Worm (Caenorhabditis elegans) whole organism, late embryonic: ENCODE results near the gene ZC13.1.

Experiments
- ama-1 ChIP-seq: fragments of 150-350 bp; optimal IDR thresholded peaks from 2 replicates; lab custom pipeline; 2014
- ceh-14 ChIP-seq: sonication (generic microtip); optimal IDR thresholded peaks from 2 replicates; lab custom pipeline; 2016; ENCODE audit warnings: missing genotype, missing genetic modification characterization, missing compliant biosample characterization
- ceh-31 ChIP-seq: sonication (generic microtip); optimal IDR thresholded peaks from 2 replicates; lab custom pipeline; 2016; ENCODE audit warnings: missing genetic modification characterization, missing compliant biosample characterization
- ceh-34 ChIP-seq: sonication (generic microtip); optimal IDR thresholded peaks from 2 replicates; lab custom pipeline; 2016; ENCODE audit warnings: mild to moderate bottlenecking, missing genetic modification characterization, missing compliant biosample characterization
- ceh-9 ChIP-seq: sonication (generic microtip); optimal IDR thresholded peaks from 2 replicates; lab custom pipeline; 2016; ENCODE audit warnings: mild to moderate bottlenecking, missing genetic modification characterization, inconsistent platforms, missing compliant biosample characterization
- dmd-4 ChIP-seq: sonication (generic microtip); optimal IDR thresholded peaks from 2 replicates; lab custom pipeline; 2016; ENCODE audit warnings: borderline replicate concordance, missing genetic modification characterization, missing compliant biosample characterization
- dve-1 ChIP-seq: sonication (generic microtip); optimal IDR thresholded peaks from 2 replicates; lab custom pipeline; 2017; ENCODE audit warnings: antibody characterized with exemption, mild to moderate bottlenecking, missing genetic modification characterization, missing compliant biosample characterization
- fkh-10 ChIP-seq: fragments of 150-350 bp; optimal IDR thresholded peaks from 2 replicates; lab custom pipeline; 2014; ENCODE audit warnings: missing biosample characterization, missing genetic modification reagents, missing genetic modification characterization
- gmeb-2 ChIP-seq: sonication (generic microtip); optimal IDR thresholded peaks from 2 replicates; lab custom pipeline; 2016; ENCODE audit warnings: missing genetic modification characterization, inconsistent platforms, missing compliant biosample characterization
- lin-11 ChIP-seq: fragments of 200-800 bp; sonication (Bioruptor generic); optimal IDR thresholded peaks from 2 replicates; lab custom pipeline; 2018; ENCODE audit warnings: mild to moderate bottlenecking, missing genetic modification characterization, missing compliant biosample characterization
- nhr-232 ChIP-seq: sonication (generic microtip); optimal IDR thresholded peaks from 2 replicates; lab custom pipeline; 2016; ENCODE audit warnings: missing genetic modification characterization, missing compliant biosample characterization
- pat-9 ChIP-seq: fragments of 200-800 bp; sonication (Bioruptor generic); optimal IDR thresholded peaks from 2 replicates; lab custom pipeline; 2018; ENCODE audit warnings: mild to moderate bottlenecking, missing genetic modification characterization, moderate library complexity, missing compliant biosample characterization
- pha-4 ChIP-seq: fragments of 150-350 bp; optimal IDR thresholded peaks from 2 replicates; lab custom pipeline; 2018; ENCODE audit warnings: missing biosample characterization, missing genetic modification reagents, missing genetic modification characterization
- ztf-16 ChIP-seq: sonication (generic microtip); optimal IDR thresholded peaks from 2 replicates; lab custom pipeline; 2017; ENCODE audit warnings: missing genetic modification characterization, missing compliant biosample characterization

DNA sequence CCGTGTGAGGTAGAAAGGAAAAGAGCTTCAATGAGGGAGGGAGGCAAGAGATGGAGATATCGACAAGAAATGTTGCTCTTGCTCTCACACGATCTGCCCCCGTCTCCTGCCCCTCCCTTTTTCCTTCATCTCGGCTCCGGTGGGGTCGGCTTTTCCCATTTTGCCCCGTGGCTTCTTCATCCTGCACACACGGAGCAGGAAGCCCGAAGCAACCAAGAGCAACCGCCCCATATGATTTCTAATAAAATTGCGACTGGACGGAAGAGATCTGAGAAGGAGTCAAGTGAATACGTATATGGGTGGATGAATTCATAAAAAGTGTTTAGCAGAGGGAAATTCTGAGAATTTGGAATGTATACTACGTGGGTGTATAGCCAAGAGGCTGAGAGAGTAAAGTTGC lies 32.4 kb upstream of the ZC13.1 start:
- TF ChIP-seq fkh-10 (GFP tag; lab: Kevin White, UChicago) (no peak), ceh-31 (tag; lab: Kevin White, UChicago) (peak; percentile 6), ceh-9 (tag; lab: Kevin White, UChicago) (no peak), dmd-4 (tag; lab: Kevin White, UChicago) (no peak), lin-11 (tag; lab: Kevin White, UChicago) (no peak), pha-4 (tag; lab: Kevin White, UChicago) (no peak), nhr-232 (no peak), ama-1 (lab: Kevin White, UChicago) (no peak), ceh-34 (no peak), pat-9 (tag; lab: Kevin White, UChicago) (no peak), gmeb-2 (tag; lab: Kevin White, UChicago) (no peak), ceh-14 (no peak), ztf-16 (tag; lab: Kevin White, UChicago) (no peak), dve-1 (tag; lab: Kevin White, UChicago) (no peak)
